Worm (Caenorhabditis elegans) whole organism, late embryonic: ENCODE measurements around the gene F53A10.2.

Experiments
- C08G9.2 ChIP-seq: sonication (generic microtip); optimal IDR thresholded peaks from 2 replicates; lab custom pipeline; 2016; ENCODE audit warnings: mild to moderate bottlenecking, missing genetic modification characterization, moderate library complexity, missing compliant biosample characterization
- C38D4.7 ChIP-seq: fragments of 200-800 bp; sonication (Bioruptor generic); optimal IDR thresholded peaks from 2 replicates; lab custom pipeline; 2018; ENCODE audit warnings: mild to moderate bottlenecking, missing genetic modification characterization, moderate library complexity, missing compliant biosample characterization
- F13H6.1 ChIP-seq: sonication (generic microtip); optimal IDR thresholded peaks from 2 replicates; lab custom pipeline; 2016; ENCODE audit warnings: missing genetic modification characterization, missing compliant biosample characterization
- K02D7.2 ChIP-seq: sonication (generic microtip); optimal IDR thresholded peaks from 2 replicates; lab custom pipeline; 2017; ENCODE audit warnings: mild to moderate bottlenecking, missing genetic modification characterization, missing compliant biosample characterization
- K09A11.1 ChIP-seq: sonication (generic microtip); optimal IDR thresholded peaks from 2 replicates; lab custom pipeline; 2017; ENCODE audit warnings: antibody characterized with exemption, mild to moderate bottlenecking, missing genetic modification characterization, missing compliant biosample characterization; ENCODE audit not compliant: insufficient read depth
- T23F11.4 ChIP-seq: fragments of 200-800 bp; sonication (Bioruptor generic); optimal IDR thresholded peaks from 2 replicates; lab custom pipeline; 2018; ENCODE audit warnings: mild to moderate bottlenecking, missing genetic modification characterization, missing compliant biosample characterization
- Y22D7AL.16 ChIP-seq: sonication (generic microtip); optimal IDR thresholded peaks from 2 replicates; lab custom pipeline; 2016; ENCODE audit warnings: missing genetic modification characterization, missing compliant biosample characterization
- ceh-18 ChIP-seq: sonication (generic microtip); optimal IDR thresholded peaks from 2 replicates; lab custom pipeline; 2016; ENCODE audit warnings: missing genetic modification characterization, missing compliant biosample characterization
- ceh-19 ChIP-seq: fragments of 200-800 bp; sonication (Bioruptor generic); optimal IDR thresholded peaks from 2 replicates; lab custom pipeline; 2018; ENCODE audit warnings: mild to moderate bottlenecking, missing genetic modification characterization, missing compliant biosample characterization
- ceh-22 ChIP-seq: sonication (generic microtip); optimal IDR thresholded peaks from 2 replicates; lab custom pipeline; 2017; ENCODE audit warnings: missing biosample characterization, missing genetic modification characterization
- ceh-30 ChIP-seq: fragments of 150-350 bp; optimal IDR thresholded peaks from 2 replicates; lab custom pipeline; 2014; ENCODE audit warnings: missing biosample characterization, missing genetic modification characterization
- ceh-6 ChIP-seq: fragments of 200-800 bp; sonication (Bioruptor generic); optimal IDR thresholded peaks from 2 replicates; lab custom pipeline; 2018; ENCODE audit warnings: mild to moderate bottlenecking, missing genetic modification characterization, missing compliant biosample characterization
- dve-1 ChIP-seq: sonication (generic microtip); optimal IDR thresholded peaks from 2 replicates; lab custom pipeline; 2017; ENCODE audit warnings: antibody characterized with exemption, mild to moderate bottlenecking, missing genetic modification characterization, missing compliant biosample characterization
- elt-4 ChIP-seq: sonication (generic microtip); optimal IDR thresholded peaks from 2 replicates; lab custom pipeline; 2016; ENCODE audit warnings: missing genetic modification characterization, missing compliant biosample characterization
- eyg-1 ChIP-seq: sonication (generic microtip); optimal IDR thresholded peaks from 2 replicates; lab custom pipeline; 2016; ENCODE audit warnings: missing genotype, missing genetic modification characterization, missing compliant biosample characterization
- fkh-10 ChIP-seq: fragments of 150-350 bp; optimal IDR thresholded peaks from 2 replicates; lab custom pipeline; 2014; ENCODE audit warnings: missing biosample characterization, missing genetic modification reagents, missing genetic modification characterization
- fkh-6 ChIP-seq: sonication (generic microtip); optimal IDR thresholded peaks from 2 replicates; lab custom pipeline; 2016; ENCODE audit warnings: missing genetic modification characterization, missing compliant biosample characterization
- gmeb-2 ChIP-seq: sonication (generic microtip); optimal IDR thresholded peaks from 2 replicates; lab custom pipeline; 2016; ENCODE audit warnings: missing genetic modification characterization, inconsistent platforms, missing compliant biosample characterization
- hlh-15 ChIP-seq: sonication (generic microtip); optimal IDR thresholded peaks from 2 replicates; lab custom pipeline; 2016; ENCODE audit warnings: missing genetic modification characterization, missing compliant biosample characterization
- hlh-30 ChIP-seq: sonication (generic microtip); optimal IDR thresholded peaks from 2 replicates; lab custom pipeline; 2017; ENCODE audit warnings: antibody characterized with exemption, missing genetic modification characterization, missing compliant biosample characterization; ENCODE audit not compliant: insufficient read depth
- hlh-6 ChIP-seq: sonication (generic microtip); optimal IDR thresholded peaks from 2 replicates; lab custom pipeline; 2016; ENCODE audit warnings: missing genotype, missing genetic modification characterization, missing compliant biosample characterization
- lim-6 ChIP-seq: sonication (generic microtip); optimal IDR thresholded peaks from 2 replicates; lab custom pipeline; 2016; ENCODE audit warnings: missing genetic modification characterization, missing compliant biosample characterization
- lin-11 ChIP-seq: fragments of 200-800 bp; sonication (Bioruptor generic); optimal IDR thresholded peaks from 2 replicates; lab custom pipeline; 2018; ENCODE audit warnings: mild to moderate bottlenecking, missing genetic modification characterization, missing compliant biosample characterization
- mec-3 ChIP-seq: sonication (generic microtip); optimal IDR thresholded peaks from 2 replicates; lab custom pipeline; 2016; ENCODE audit warnings: borderline replicate concordance, missing genetic modification characterization, missing compliant biosample characterization
- nhr-11 ChIP-seq: fragments of 150-350 bp; optimal IDR thresholded peaks from 2 replicates; lab custom pipeline; 2014; ENCODE audit warnings: missing biosample characterization, missing genetic modification characterization
- nhr-232 ChIP-seq: sonication (generic microtip); optimal IDR thresholded peaks from 2 replicates; lab custom pipeline; 2016; ENCODE audit warnings: missing genetic modification characterization, missing compliant biosample characterization
- npax-4 ChIP-seq: sonication (generic microtip); optimal IDR thresholded peaks from 2 replicates; lab custom pipeline; 2016; ENCODE audit warnings: missing genetic modification characterization, missing compliant biosample characterization
- pat-9 ChIP-seq: fragments of 200-800 bp; sonication (Bioruptor generic); optimal IDR thresholded peaks from 2 replicates; lab custom pipeline; 2018; ENCODE audit warnings: mild to moderate bottlenecking, missing genetic modification characterization, moderate library complexity, missing compliant biosample characterization
- pax-1 ChIP-seq: fragments of 150-350 bp; optimal IDR thresholded peaks from 2 replicates; lab custom pipeline; 2014; ENCODE audit warnings: missing biosample characterization, missing genetic modification characterization
- pha-2 ChIP-seq: sonication (generic microtip); optimal IDR thresholded peaks from 2 replicates; lab custom pipeline; 2017; ENCODE audit warnings: mild to moderate bottlenecking, missing genetic modification characterization, missing compliant biosample characterization
- pha-4 ChIP-seq: fragments of 150-350 bp; optimal IDR thresholded peaks from 2 replicates; lab custom pipeline; 2018; ENCODE audit warnings: missing biosample characterization, missing genetic modification reagents, missing genetic modification characterization
- sox-2 ChIP-seq: fragments of 200-800 bp; sonication (Bioruptor generic); IDR thresholded peaks from 2 replicates; pipeline ENCODE4 v1.3.6; 2022; ENCODE audit warnings: missing genetic modification reagents, missing genetic modification characterization, missing compliant biosample characterization
- syd-9 ChIP-seq: sonication (generic microtip); optimal IDR thresholded peaks from 2 replicates; lab custom pipeline; 2016; ENCODE audit warnings: mild to moderate bottlenecking, missing genetic modification characterization, moderate library complexity, missing compliant biosample characterization
- ttx-3 ChIP-seq: sonication (generic microtip); optimal IDR thresholded peaks from 2 replicates; lab custom pipeline; 2016; ENCODE audit warnings: missing genetic modification reagents, missing genetic modification characterization, missing compliant biosample characterization
- unc-3 ChIP-seq, 2 experiments: fragments of 200-800 bp in 1 of 2; sonication (Bioruptor generic) in 1 of 2; sonication (generic microtip) in 1 of 2; conservative IDR thresholded peaks in 1 of 2; optimal IDR thresholded peaks in 1 of 2; 2 replicates each; pipeline versions ENCODE4 v1.3.6 to Lab custom; 2016 to 2022; ENCODE audit warnings: missing compliant biosample characterization in 2 of 2, missing genetic modification characterization in 2 of 2, missing genetic modification reagents in 1 of 2
- unc-42 ChIP-seq: sonication (generic microtip); optimal IDR thresholded peaks from 2 replicates; lab custom pipeline; 2016; ENCODE audit warnings: missing genotype, missing genetic modification characterization, missing compliant biosample characterization
- unc-55 ChIP-seq: sonication (generic microtip); optimal IDR thresholded peaks from 2 replicates; lab custom pipeline; 2017; ENCODE audit warnings: missing biosample characterization, missing genetic modification reagents, missing genetic modification characterization
- unc-86 ChIP-seq: sonication (generic microtip); optimal IDR thresholded peaks from 2 replicates; lab custom pipeline; 2016; ENCODE audit warnings: missing genetic modification characterization, missing compliant biosample characterization
- ztf-16 ChIP-seq: sonication (generic microtip); optimal IDR thresholded peaks from 2 replicates; lab custom pipeline; 2017; ENCODE audit warnings: missing genetic modification characterization, missing compliant biosample characterization

The F53A10.2 gene

ce11 chrII:1170842-1171241 lies 26.3 kb upstream of the F53A10.2 start:
- no peak for TF ChIP-seq unc-3 (GFP tag; conservative IDR thresholded peaks at IDR 0.05; lab: Robert Waterston, UW)
- TF ChIP-seq unc-3 (tag; optimal IDR thresholded peaks at IDR 0.05; lab: Kevin White, UChicago) = no peak
- TF ChIP-seq npax-4 (tag; lab: Kevin White, UChicago) = no peak
- no peak for TF ChIP-seq unc-55 (GFP tag; lab: Kevin White, UChicago)
- no peak for TF ChIP-seq syd-9 (tag; lab: Kevin White, UChicago)
- TF ChIP-seq fkh-10 (GFP tag; lab: Kevin White, UChicago) = no peak
- no peak for TF ChIP-seq unc-42 (tag; lab: Kevin White, UChicago)
- no peak for TF ChIP-seq nhr-11
- no peak for TF ChIP-seq ttx-3 (tag; lab: Kevin White, UChicago)
- no peak for TF ChIP-seq pha-2 (tag; lab: Kevin White, UChicago)
- no peak for TF ChIP-seq T23F11.4
- TF ChIP-seq C38D4.7 = no peak
- TF ChIP-seq lim-6 (tag; lab: Kevin White, UChicago) = no peak
- no peak for TF ChIP-seq K02D7.2 (tag; lab: Kevin White, UChicago)
- no peak for TF ChIP-seq pat-9 (tag; lab: Kevin White, UChicago)
- TF ChIP-seq sox-2 (GFP tag; lab: Robert Waterston, UW) = no peak
- no peak for TF ChIP-seq elt-4 (tag; lab: Kevin White, UChicago)
- no peak for TF ChIP-seq hlh-15 (tag; lab: Kevin White, UChicago)
- TF ChIP-seq eyg-1 (tag; lab: Kevin White, UChicago) = no peak
- no peak for TF ChIP-seq ceh-30 (tag; lab: Kevin White, UChicago)

- TF ChIP-seq T23F11.4 (no peak), ztf-16 (tag; lab: Kevin White, UChicago) (no peak), hlh-15 (tag; lab: Kevin White, UChicago) (no peak), lin-11 (no peak), fkh-6 (tag; lab: Kevin White, UChicago) (no peak), hlh-6 (tag; lab: Kevin White, UChicago) (no peak), hlh-30 (tag; lab: Kevin White, UChicago) (no peak), C08G9.2 (tag; lab: Kevin White, UChicago) (no peak), dve-1 (tag; lab: Kevin White, UChicago) (no peak), sox-2 (GFP tag; lab: Robert Waterston, UW) (no peak), unc-86 (tag; lab: Kevin White, UChicago) (no peak), unc-42 (tag; lab: Kevin White, UChicago) (no peak), ceh-6 (GFP tag; lab: Kevin White, UChicago) (no peak), gmeb-2 (no peak), pax-1 (tag; lab: Kevin White, UChicago) (no peak), ceh-22 (tag; lab: Kevin White, UChicago) (no peak)
Observed at ce11 chrII:1172080-1172575, 25.0 kb upstream of the F53A10.2 start, which contains the start of gene dlhd-1. Gene dlhd-1, minus strand, starts transcription at chrII:1172130.

- TF ChIP-seq T23F11.4 = no peak
- TF ChIP-seq unc-86 (tag; lab: Kevin White, UChicago) = no peak
- TF ChIP-seq pha-2 (tag; lab: Kevin White, UChicago) = no peak
- TF ChIP-seq hlh-15 (tag; lab: Kevin White, UChicago) = no peak
- no peak for TF ChIP-seq ceh-22 (tag; lab: Kevin White, UChicago)
- no peak for TF ChIP-seq Y22D7AL.16 (tag; lab: Kevin White, UChicago)
- TF ChIP-seq ceh-19 = no peak
- no peak for TF ChIP-seq fkh-10 (GFP tag; lab: Kevin White, UChicago)
- TF ChIP-seq ceh-18 (tag; lab: Kevin White, UChicago) = no peak
- TF ChIP-seq F13H6.1 (tag; lab: Kevin White, UChicago) = no peak
- no peak for TF ChIP-seq K09A11.1 (tag; lab: Kevin White, UChicago)
- no peak for TF ChIP-seq elt-4 (tag; lab: Kevin White, UChicago)
- no peak for TF ChIP-seq ttx-3 (tag; lab: Kevin White, UChicago)
- TF ChIP-seq pha-4 (tag; lab: Kevin White, UChicago) = no peak
- TF ChIP-seq nhr-232 (tag; lab: Kevin White, UChicago) = no peak
- TF ChIP-seq mec-3 (tag; lab: Kevin White, UChicago) = no peak
- no peak for TF ChIP-seq unc-3 (GFP tag; conservative IDR thresholded peaks at IDR 0.05; lab: Robert Waterston, UW)
- TF ChIP-seq unc-3 (tag; optimal IDR thresholded peaks at IDR 0.05; lab: Kevin White, UChicago) = no peak
Observed at ce11 chrII:1179223-1179622, 18.0 kb upstream of the F53A10.2 start, which contains the start of gene nas-27. Gene nas-27, minus strand, starts transcription at chrII:1179323.
